Worm (Caenorhabditis elegans): ENCODE data around the gene C16A11.5.

C16A11.5 gene

DNA sequence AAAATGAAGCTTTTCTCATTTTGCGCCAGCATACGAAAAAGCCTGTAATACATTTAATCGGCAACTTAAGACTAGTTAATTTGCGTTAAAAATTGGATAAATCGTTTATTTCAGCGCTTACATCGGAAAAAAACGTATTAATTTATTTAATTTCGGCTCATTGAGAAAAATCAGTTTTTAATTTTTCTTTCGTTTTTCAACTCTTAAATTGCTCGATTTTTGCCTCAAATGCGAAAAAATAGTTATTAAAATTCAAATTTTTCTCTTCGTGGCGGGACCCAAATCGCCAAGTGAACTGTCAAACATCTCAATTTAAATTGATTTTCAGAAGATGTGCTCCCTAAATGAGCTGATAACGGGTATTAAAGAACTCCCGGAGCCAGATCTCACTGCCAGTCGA is at the start of gene C16A11.5:
C16A11.5 (plus strand) TSS at position 323 of the 400 bp plus-strand sequence.
- TF ChIP-seq dao-5 (tag; optimal IDR thresholded peaks at IDR 0.05) = no peak
- no peak for TF ChIP-seq him-1 (tag; optimal IDR thresholded peaks at IDR 0.05)
- TF ChIP-seq W03F9.2 (tag; optimal IDR thresholded peaks at IDR 0.05) = no peak

DNA sequence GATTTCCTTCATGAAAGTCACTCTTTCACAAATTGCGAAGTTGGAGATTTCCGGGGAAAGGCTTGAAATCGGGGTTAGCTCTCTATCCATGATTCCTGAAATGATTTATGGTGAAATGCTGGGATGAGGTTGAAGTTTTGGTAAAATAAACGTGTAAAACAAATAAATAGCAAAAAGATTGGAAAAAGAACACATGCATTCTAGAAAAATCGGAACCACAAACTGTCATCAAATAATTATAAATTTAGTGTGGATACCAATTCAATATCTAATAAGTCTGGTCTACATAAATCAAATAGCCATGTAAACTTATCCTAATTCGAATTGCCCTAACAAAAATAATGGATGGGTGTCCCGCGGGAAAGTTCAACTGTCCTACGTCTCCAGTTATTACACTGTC is 49.7 kb upstream of the C16A11.5 start, which contains the start of gene R03H10.6:
R03H10.6 (minus strand) TSS at position 101 of the 400 bp plus-strand sequence.
- TF ChIP-seq him-1 (tag; optimal IDR thresholded peaks at IDR 0.05) (no peak), dao-5 (tag; optimal IDR thresholded peaks at IDR 0.05) (no peak), W03F9.2 (tag; optimal IDR thresholded peaks at IDR 0.05) (no peak)

DNA sequence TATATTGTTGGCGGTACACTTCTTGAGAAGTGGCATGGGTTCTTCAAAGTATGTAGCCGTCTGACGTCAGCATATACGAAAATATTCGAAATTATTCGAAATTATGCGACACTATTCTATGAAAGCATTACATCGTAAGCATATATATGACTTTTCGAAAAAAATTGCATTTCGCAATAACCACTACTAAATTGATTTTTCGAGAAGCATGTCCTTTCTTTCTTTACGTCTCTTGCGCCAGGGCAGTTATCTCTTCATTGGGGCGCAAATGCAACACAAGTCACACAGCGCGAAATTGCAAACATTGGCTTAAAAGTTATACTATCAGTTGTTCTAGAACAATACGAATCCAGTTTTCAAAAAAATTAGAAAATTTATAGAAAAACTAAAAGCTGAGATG is 49.3 kb upstream of the C16A11.5 start:
- TF ChIP-seq dao-5 (tag; optimal IDR thresholded peaks at IDR 0.05) = no peak
- TF ChIP-seq W03F9.2 (tag; optimal IDR thresholded peaks at IDR 0.05) = no peak
- no peak for TF ChIP-seq him-1 (tag; optimal IDR thresholded peaks at IDR 0.05)

DNA sequence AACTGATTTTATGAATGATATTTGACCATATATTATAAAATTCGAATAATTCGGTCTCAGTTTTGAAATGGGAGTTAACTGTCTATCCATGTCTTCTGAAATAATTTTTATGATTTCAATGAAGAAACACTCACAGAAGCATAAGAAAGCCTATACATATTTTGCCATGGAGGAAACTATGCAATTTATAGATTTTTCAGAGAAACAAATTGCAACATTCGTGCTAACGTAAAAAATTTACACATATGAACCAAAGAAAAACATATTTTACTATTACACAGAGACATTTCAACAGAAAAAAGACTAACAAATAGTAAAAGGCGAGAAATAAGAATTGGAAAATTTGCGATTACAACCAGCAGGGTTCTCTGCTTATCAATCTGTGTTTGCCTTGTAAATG is 44.3 kb upstream of the C16A11.5 start, which contains the start of gene R03H10.7:
R03H10.7 (minus strand) TSS at position 101 of the 400 bp plus-strand sequence.
- TF ChIP-seq W03F9.2 (tag; optimal IDR thresholded peaks at IDR 0.05) = no peak
- TF ChIP-seq dao-5 (tag; optimal IDR thresholded peaks at IDR 0.05) = no peak
- TF ChIP-seq him-1 (tag; optimal IDR thresholded peaks at IDR 0.05) = no peak

DNA sequence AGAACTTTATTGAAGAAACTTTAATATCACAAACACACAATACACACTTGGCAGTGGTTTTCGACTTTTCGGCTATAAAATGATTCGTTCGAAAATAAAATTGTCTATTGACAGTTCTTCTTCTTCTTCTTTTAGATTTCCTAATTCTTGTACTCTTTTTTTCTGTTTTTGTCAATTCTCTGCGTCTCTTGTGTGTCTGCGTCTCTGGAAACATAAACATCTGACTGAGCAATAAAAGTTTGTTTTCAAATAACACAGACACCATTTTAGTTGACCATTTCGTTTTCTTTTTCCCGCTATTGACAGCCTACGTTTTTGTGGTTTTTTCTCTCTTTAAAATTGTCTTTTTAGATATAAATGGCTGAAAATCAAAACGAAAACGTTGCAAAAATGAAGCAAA is 43.2 kb upstream of the C16A11.5 start, which contains the start of gene R03H10.1:
R03H10.1 (plus strand) TSS at position 352 of the 400 bp plus-strand sequence.
- TF ChIP-seq dao-5 (tag; optimal IDR thresholded peaks at IDR 0.05) = no peak
- no peak for TF ChIP-seq him-1 (tag; optimal IDR thresholded peaks at IDR 0.05)
- no peak for TF ChIP-seq W03F9.2 (tag; optimal IDR thresholded peaks at IDR 0.05)

DNA sequence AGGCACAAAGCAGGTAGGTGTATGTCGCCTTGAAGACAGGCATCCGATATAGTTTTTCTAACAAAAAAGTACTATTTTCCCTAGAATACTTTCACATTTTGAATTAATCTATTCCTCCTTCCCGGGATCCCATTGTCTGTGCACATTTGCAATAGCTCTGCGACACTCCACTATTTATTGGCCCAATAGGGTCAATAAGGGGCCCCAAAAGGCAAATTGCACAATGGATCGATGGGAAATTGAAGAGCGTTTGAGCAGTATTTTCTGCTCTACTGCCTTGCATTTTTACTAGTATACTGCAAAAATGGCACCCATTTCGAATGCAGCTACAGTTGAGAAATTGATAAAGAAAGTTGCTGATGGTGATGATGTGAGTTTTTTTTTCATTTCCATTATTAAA is 40.7 kb upstream of the C16A11.5 start, which contains the start of gene R03H10.11:
R03H10.11 (plus strand) TSS at position 301 of the 400 bp plus-strand sequence.
- TF ChIP-seq dao-5 (tag; optimal IDR thresholded peaks at IDR 0.05) = no peak

DNA sequence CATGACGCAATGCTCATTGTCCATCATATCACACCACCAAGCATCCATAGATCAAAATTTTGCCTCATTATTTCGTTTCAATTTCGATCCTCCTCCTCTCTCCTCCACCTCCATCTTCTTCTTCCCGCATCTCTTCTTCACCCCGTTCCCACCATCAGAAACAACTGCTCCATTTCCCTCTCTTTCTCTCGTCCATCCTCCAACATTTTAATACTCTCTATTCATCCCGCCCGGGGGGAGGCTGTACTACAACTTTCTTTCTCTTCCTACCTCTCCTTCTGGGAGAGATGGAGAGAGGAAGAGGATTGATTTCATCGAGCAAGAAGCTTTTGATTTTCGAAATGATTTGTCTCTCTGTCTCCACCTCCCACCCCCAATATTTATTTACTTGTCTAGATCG is 39.1 kb upstream of the C16A11.5 start:
- TF ChIP-seq W03F9.2 (tag; optimal IDR thresholded peaks at IDR 0.05) = no peak
- no peak for TF ChIP-seq him-1 (tag; optimal IDR thresholded peaks at IDR 0.05)
- no peak for TF ChIP-seq dao-5 (tag; optimal IDR thresholded peaks at IDR 0.05)

DNA sequence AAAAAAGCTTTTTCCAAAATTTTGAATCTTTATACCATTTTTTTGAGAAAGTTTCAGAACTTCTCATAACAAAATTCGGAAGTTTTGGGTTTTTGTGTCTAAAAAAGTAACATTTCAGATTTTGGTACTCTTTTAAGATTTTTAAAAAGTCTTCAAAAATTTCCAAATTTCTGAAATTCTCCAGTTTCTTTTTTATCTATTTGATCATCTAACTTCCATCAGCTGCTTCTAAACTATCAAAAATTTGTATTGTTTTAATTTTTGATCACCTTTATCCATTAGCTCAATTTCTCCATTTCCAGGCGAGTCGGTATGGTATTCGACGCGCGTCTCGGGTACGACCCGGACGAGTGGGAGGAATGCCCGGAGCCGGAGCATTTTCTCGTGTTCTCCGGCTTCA is 36.7 kb upstream of the C16A11.5 start, which contains the start of gene cpna-1:
cpna-1 (plus strand) TSS at position 301 of the 400 bp plus-strand sequence.
- TF ChIP-seq dao-5 (tag; optimal IDR thresholded peaks at IDR 0.05) = no peak
- TF ChIP-seq W03F9.2 (tag; optimal IDR thresholded peaks at IDR 0.05) = no peak
- no peak for TF ChIP-seq him-1 (tag; optimal IDR thresholded peaks at IDR 0.05)

DNA sequence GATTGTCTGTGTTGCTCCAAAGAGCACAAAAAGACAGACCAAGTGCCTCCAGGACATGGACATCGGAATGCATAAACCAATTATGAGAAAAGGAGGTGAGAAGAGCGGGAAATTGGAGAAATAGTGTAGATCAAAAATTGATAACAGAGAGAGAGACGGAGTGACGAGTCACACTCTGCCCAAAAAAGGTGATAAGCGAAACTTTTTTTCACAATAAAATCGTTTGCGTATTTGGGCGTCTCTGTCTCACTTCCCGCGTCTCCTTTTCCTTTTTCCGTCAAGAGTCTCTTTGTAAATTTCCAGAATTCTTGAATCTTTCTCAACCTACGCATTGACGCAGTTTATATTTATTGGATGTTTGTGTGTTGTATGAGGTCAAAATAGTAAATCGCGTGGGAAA is 29.0 kb upstream of the C16A11.5 start, which contains the start of gene mth-2:
mth-2 (minus strand) TSS at position 188 of the 400 bp plus-strand sequence.
- TF ChIP-seq dao-5 (tag; optimal IDR thresholded peaks at IDR 0.05) = no peak
- no peak for TF ChIP-seq W03F9.2 (tag; optimal IDR thresholded peaks at IDR 0.05)

DNA sequence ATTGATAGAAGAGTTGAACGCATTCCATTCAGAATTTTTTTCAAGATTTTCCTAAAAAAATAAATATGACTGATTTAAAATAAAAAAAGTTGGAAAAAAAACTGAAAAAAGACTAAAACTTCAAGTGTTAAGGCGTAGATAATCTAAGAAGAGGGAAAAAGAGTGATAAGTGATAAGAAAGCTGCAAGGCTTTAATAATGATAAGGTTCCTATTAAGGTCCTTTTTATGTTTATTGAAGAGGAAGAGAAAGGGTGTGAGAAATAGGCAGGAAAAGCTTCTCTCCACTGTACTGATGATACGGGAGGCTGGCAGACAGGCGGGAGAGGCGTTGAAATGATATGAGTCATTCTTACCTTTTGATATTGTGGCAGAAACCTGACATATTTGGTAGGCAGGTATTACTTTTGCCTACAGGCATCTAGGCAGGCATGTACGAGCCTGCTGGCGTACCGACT is 19.3 kb upstream of the C16A11.5 start, which contains the start of gene mth-1:
mth-1 (minus strand) TSS at position 51 of the 456 bp plus-strand sequence.
- TF ChIP-seq him-1 (tag; optimal IDR thresholded peaks at IDR 0.05) (no peak), W03F9.2 (tag; optimal IDR thresholded peaks at IDR 0.05) (no peak), dao-5 (tag; optimal IDR thresholded peaks at IDR 0.05) (no peak)

DNA sequence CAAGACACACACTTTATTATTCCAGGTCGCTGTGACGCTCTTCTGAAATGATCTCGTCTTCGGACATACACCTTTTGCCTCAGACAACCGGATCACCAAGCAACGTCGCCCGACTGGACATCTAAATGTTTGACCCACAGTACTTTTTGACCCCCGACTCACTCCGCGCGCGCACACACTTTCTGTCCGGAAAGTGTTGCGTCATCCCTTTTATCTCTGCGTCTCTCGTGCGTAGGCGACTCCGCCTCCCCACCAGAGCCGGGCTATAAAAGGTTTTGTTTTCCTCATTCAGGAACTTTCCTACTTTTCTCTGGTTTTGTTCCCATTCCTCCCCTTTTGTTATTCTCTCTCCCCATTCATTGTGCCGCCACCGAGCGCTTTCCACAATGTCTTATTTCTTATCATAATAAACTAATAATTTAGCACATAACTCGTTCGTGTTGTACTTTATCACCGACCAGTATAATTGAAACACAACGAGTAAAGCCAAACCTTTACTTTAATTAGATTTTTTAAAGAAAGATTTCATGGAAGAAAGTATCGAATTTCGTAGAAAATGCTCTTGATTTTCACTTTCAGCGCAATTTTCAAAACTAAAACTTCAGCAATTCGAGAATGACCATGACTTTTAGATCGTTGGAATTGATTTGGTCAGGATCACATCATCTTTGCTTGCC is 13.9 kb upstream of the C16A11.5 start, which contains the start of gene F31D5.6:
F31D5.6 (plus strand) TSS at position 627 of the 677 bp plus-strand sequence.
- TF ChIP-seq W03F9.2 (tag; optimal IDR thresholded peaks at IDR 0.05) (no peak), dao-5 (tag; optimal IDR thresholded peaks at IDR 0.05) (no peak), him-1 (tag; optimal IDR thresholded peaks at IDR 0.05) (no peak)

DNA sequence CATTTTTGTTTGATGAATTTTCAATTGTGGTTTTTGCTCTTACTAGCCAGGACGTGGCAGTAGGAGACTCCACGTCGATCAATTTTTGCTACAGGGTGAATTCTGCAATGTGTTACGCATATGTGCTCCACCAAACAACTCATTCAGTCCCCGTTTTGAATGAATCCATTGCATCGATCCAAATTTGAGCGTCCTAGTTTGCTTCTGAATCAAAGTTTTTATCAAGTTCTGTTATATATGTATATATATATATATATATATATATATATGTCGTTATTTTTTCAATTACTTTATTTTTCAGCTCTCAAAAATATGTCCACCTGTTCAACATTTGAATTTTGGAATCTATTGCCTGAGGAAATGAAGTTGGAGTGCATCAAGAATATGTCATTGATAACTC is 12.0 kb upstream of the C16A11.5 start, which contains the start of gene F31D5.7:
F31D5.7 (plus strand) TSS at position 301 of the 400 bp plus-strand sequence.
- no peak for TF ChIP-seq W03F9.2 (tag; optimal IDR thresholded peaks at IDR 0.05)
- no peak for TF ChIP-seq him-1 (tag; optimal IDR thresholded peaks at IDR 0.05)
- no peak for TF ChIP-seq dao-5 (tag; optimal IDR thresholded peaks at IDR 0.05)

DNA sequence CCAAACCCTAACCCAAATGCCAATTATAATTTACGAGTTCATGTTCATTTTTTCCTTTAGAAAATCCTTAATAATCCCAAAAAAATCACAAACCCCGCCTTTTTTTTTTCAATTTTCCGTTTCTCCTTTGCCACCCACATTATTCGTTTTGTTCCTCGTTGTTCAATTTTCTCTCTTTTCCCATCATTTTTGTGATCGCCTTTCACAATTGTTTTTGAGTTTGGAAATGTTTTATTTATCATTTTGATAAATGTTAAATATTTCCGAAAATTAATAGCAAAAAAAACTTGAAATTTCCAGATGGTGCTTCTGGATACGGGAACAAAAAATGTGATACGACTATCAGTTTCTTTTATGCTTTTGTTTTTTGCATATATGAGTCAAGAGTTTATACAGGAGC is 7.8 kb upstream of the C16A11.5 start, which contains the start of gene F31D5.2:
F31D5.2 (plus strand) TSS at position 301 of the 400 bp plus-strand sequence.
- no peak for TF ChIP-seq him-1 (tag; optimal IDR thresholded peaks at IDR 0.05)
- no peak for TF ChIP-seq W03F9.2 (tag; optimal IDR thresholded peaks at IDR 0.05)
- no peak for TF ChIP-seq dao-5 (tag; optimal IDR thresholded peaks at IDR 0.05)

DNA sequence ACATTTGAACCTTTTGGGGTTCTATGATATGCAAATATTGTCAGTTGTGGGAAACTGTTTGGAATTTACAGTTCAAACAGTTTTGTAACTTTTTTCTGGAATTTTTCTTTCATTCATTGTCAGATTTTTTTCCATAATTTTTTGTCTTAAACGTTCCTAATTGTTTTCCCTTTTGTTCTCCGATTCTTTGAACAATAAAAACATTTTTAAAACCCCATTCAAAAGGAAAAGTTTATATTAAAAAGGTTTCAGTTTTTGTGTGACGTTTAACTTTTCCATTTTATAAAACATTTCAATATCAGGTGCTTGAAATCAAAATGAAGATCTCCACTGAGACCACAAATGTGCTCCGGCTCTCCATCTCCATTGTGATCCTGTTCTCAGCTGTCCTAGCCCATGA is 4.0 kb upstream of the C16A11.5 start, which contains the start of gene F31D5.1:
F31D5.1 (plus strand) TSS at position 301 of the 400 bp plus-strand sequence.
- TF ChIP-seq W03F9.2 (tag; optimal IDR thresholded peaks at IDR 0.05) (no peak), him-1 (tag; optimal IDR thresholded peaks at IDR 0.05) (no peak), dao-5 (tag; optimal IDR thresholded peaks at IDR 0.05) (no peak)

Data from whole organism, L4/young adult.